Fruit fly (Drosophila melanogaster): ENCODE results near the gene zpg.

The zpg gene

dm6 chr3L:6608884-6609552 is 3.2 kb upstream of the zpg start, which contains the start of gene axed (continued):
- TF ChIP-seq CG3726 (GFP tag; IDR thresholded peaks at IDR 0.05) = no peak
- TF ChIP-seq Bdp1 (GFP tag; optimal IDR thresholded peaks at IDR 0.05) = no peak
- TF ChIP-seq CG10979 (tag; optimal IDR thresholded peaks at IDR 0.05) = no peak
- TF ChIP-seq ken (GFP tag; IDR thresholded peaks at IDR 0.05) = no peak
- no peak for TF ChIP-seq ac (GFP tag; optimal IDR thresholded peaks at IDR 0.05)
- TF ChIP-seq CG12071 (GFP tag; optimal IDR thresholded peaks at IDR 0.05) = no peak
- TF ChIP-seq lmd (GFP tag; IDR thresholded peaks at IDR 0.05) = peak; percentile 35
- TF ChIP-seq Hr78 (GFP tag; optimal IDR thresholded peaks at IDR 0.05) = no peak
- TF ChIP-seq CG18476 (GFP tag; optimal IDR thresholded peaks at IDR 0.05) = no peak
- TF ChIP-seq Dll (GFP tag; IDR thresholded peaks at IDR 0.05; ENCODE audit: partially characterized antibody) = no peak
- no peak for TF ChIP-seq E2f1 (GFP tag; IDR thresholded peaks at IDR 0.05)
- peak; percentile 67 for TF ChIP-seq CG10543 (GFP tag; optimal IDR thresholded peaks at IDR 0.05)
- no peak for TF ChIP-seq Gsc (GFP tag; IDR thresholded peaks at IDR 0.05)
- TF ChIP-seq CG15011 (GFP tag; optimal IDR thresholded peaks at IDR 0.05) = peak; percentile 14
- peak; percentile 50; the same call in 1 of the 3 replicates for TF ChIP-seq zen2 (GFP tag; IDR thresholded peaks at IDR 0.05; ENCODE audit: partially characterized antibody)
- TF ChIP-seq Neu2 (GFP tag; optimal IDR thresholded peaks at IDR 0.05; ENCODE audit: borderline replicate concordance) = no peak
- no peak for TF ChIP-seq CG12236 (GFP tag; optimal IDR thresholded peaks at IDR 0.05)
- no peak for TF ChIP-seq shn (GFP tag; optimal IDR thresholded peaks at IDR 0.05)
- no peak for TF ChIP-seq trem (tag; optimal IDR thresholded peaks at IDR 0.05)
- peak; percentile 33 for TF ChIP-seq ems (GFP tag; optimal IDR thresholded peaks at IDR 0.05)
- TF ChIP-seq az2 (GFP tag; optimal IDR thresholded peaks at IDR 0.05) = no peak
- TF ChIP-seq CG2129 (GFP tag; IDR thresholded peaks at IDR 0.05; ENCODE audit: partially characterized antibody) = no peak
- TF ChIP-seq Pdp1 (GFP tag; optimal IDR thresholded peaks at IDR 0.05) = peak in 1 of 2 experiments; percentile 23
- TF ChIP-seq CG17359 (tag; optimal IDR thresholded peaks at IDR 0.05) = peak; percentile 22
- TF ChIP-seq fd96Cb (tag; optimal IDR thresholded peaks at IDR 0.05) = no peak
- 0 out of 3 replicates have a peak, but pooled peaks have one; percentile 17 for TF ChIP-seq Optix (GFP tag; IDR thresholded peaks at IDR 0.05)
- TF ChIP-seq Nf-YB (GFP tag; optimal IDR thresholded peaks at IDR 0.05) = no peak
- TF ChIP-seq CG4328 (GFP tag; optimal IDR thresholded peaks at IDR 0.05) = peak; percentile 41
- no peak for TF ChIP-seq Mad (GFP tag; optimal IDR thresholded peaks at IDR 0.05)
- no peak for TF ChIP-seq CG2875 (GFP tag; optimal IDR thresholded peaks at IDR 0.05)
- TF ChIP-seq yki (optimal IDR thresholded peaks at IDR 0.05) = no peak
- TF ChIP-seq Ets65A (GFP tag) = peak; percentile 44
- TF ChIP-seq odd (GFP tag; optimal IDR thresholded peaks at IDR 0.05) = no peak
- no peak for TF ChIP-seq CG17361 (GFP tag; IDR thresholded peaks at IDR 0.05)
- no peak for TF ChIP-seq Camta (GFP tag; optimal IDR thresholded peaks at IDR 0.05)
- TF ChIP-seq trh (GFP tag; optimal IDR thresholded peaks at IDR 0.05) = no peak
- TF ChIP-seq CG9609 (GFP tag; optimal IDR thresholded peaks at IDR 0.05) = no peak
- TF ChIP-seq Doc3 (GFP tag; IDR thresholded peaks at IDR 0.05; ENCODE audit: partially characterized antibody) = no peak
- no peak for TF ChIP-seq CG8388 (GFP tag; optimal IDR thresholded peaks at IDR 0.05)
- no peak for TF ChIP-seq CG7963 (GFP tag; IDR thresholded peaks at IDR 0.05; ENCODE audit: partially characterized antibody)
- peak; percentile 4 for TF ChIP-seq CG16863 (GFP tag; optimal IDR thresholded peaks at IDR 0.05)
- no peak for TF ChIP-seq tup (GFP tag; optimal IDR thresholded peaks at IDR 0.05)
- peak; percentile 24; the same call in 1 of the 2 replicates for TF ChIP-seq crol (GFP tag; IDR thresholded peaks at IDR 0.05)
- TF ChIP-seq tx (GFP tag; optimal IDR thresholded peaks at IDR 0.05) = no peak
- no peak for TF ChIP-seq ftz-f1 (GFP tag; optimal IDR thresholded peaks at IDR 0.05)
- TF ChIP-seq CG4820 (GFP tag; optimal IDR thresholded peaks at IDR 0.05) = no peak
- TF ChIP-seq Bteb2 (GFP tag; optimal IDR thresholded peaks at IDR 0.05) = no peak
- TF ChIP-seq tll (GFP tag; optimal IDR thresholded peaks at IDR 0.05) = no peak
- peak; percentile 56 for TF ChIP-seq row (GFP tag; IDR thresholded peaks at IDR 0.05)
- peak; percentile 45 for TF ChIP-seq E2f2 (GFP tag; IDR thresholded peaks at IDR 0.05)

Data from whole organism, embryonic.